1 fruit fly cellular context compared by ENCODE assay signal in the genomic region with DNA sequence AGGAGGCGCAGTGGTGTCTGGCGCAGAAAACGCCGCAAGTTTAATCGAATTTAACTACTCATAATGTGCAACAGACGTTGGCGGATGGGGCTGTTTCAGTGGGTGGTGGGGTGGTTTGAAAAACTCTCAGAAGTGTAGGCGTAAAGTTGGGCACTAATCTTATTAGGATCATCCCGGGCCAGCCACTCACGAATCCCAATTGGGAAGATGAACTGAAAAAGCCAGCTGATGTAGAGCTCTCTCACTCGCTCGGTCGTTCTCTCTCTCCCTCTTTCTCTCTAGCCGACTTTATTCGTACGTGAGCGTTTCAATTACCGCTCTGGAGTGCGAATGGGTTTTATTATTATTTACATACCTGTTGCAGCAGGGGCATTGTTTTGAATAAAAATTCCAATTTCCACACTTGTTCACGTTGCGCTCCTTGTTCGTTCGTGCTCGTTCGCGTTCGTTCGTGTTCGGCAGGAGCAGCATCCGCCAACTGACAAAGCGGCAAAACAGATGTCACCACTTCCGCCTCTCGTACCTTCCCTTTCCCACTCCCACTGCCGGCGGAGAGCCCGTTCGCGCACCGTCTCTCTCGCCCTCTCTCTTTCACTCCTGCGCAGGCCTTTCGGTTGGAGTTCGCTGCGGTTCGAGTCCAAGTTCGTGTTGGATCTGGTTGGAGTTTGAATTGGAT.
TF ChIP-seq lines count a peak whose summit lies in the region.

No protein-coding gene starts in this region.

TF ChIP-seq in whole organism, embryonic, 481 proteins besides CTCF, POLR2A, EP300 and RAD21 (continued from another document):
- 0 out of 3 replicates have a peak, but pooled peaks have one; percentile 20 for TF ChIP-seq HLH4C (GFP tag; IDR thresholded peaks at IDR 0.05; lab: Robert Waterston, UW; ENCODE audit: partially characterized antibody)
- TF ChIP-seq CG1024 (GFP tag; IDR thresholded peaks at IDR 0.05; lab: Robert Waterston, UW) = no peak
- TF ChIP-seq Nf-YC (tag; optimal IDR thresholded peaks at IDR 0.05; lab: Kevin White, UChicago) = peak; percentile 27
- peak; percentile 40 for TF ChIP-seq nerfin-1 (tag; optimal IDR thresholded peaks at IDR 0.05; lab: Kevin White, UChicago)
- TF ChIP-seq twi (tag; optimal IDR thresholded peaks at IDR 0.05; lab: Kevin White, UChicago) = peak; percentile 67
- peak; percentile 29; the same call in 1 of the 3 replicates for TF ChIP-seq so (GFP tag; IDR thresholded peaks at IDR 0.05; lab: Robert Waterston, UW)
- no peak for TF ChIP-seq hkb (optimal IDR thresholded peaks at IDR 0.05; lab: Kevin White, UChicago)
- TF ChIP-seq hkb (GFP tag; IDR thresholded peaks at IDR 0.05; lab: Robert Waterston, UW) = peak; percentile 23; the same call in 1 of the 2 replicates
- peak; percentile 87 for TF ChIP-seq CG15479 (GFP tag; optimal IDR thresholded peaks at IDR 0.05; lab: Kevin White, UChicago)
- TF ChIP-seq CG10565 (GFP tag; optimal IDR thresholded peaks at IDR 0.05; lab: Kevin White, UChicago) = no peak
- TF ChIP-seq Ets65A (GFP tag; lab: Kevin White, UChicago) = peak; percentile 90
- TF ChIP-seq Hey (tag; optimal IDR thresholded peaks at IDR 0.05; lab: Kevin White, UChicago) = no peak
- TF ChIP-seq toy (GFP tag; IDR thresholded peaks at IDR 0.05; lab: Robert Waterston, UW) = no peak
- peak; percentile 0 for TF ChIP-seq ac (GFP tag; optimal IDR thresholded peaks at IDR 0.05; lab: Kevin White, UChicago)
- peak; percentile 90 for TF ChIP-seq CG1832 (GFP tag; optimal IDR thresholded peaks at IDR 0.05; lab: Kevin White, UChicago)
- TF ChIP-seq Asciz (GFP tag; optimal IDR thresholded peaks at IDR 0.05; lab: Kevin White, UChicago) = no peak
- no peak for TF ChIP-seq CG13775 (GFP tag; optimal IDR thresholded peaks at IDR 0.05; lab: Kevin White, UChicago)
- TF ChIP-seq CG5180 (GFP tag; optimal IDR thresholded peaks at IDR 0.05; lab: Kevin White, UChicago) = peak; percentile 98
- TF ChIP-seq CG2875 (GFP tag; optimal IDR thresholded peaks at IDR 0.05; lab: Kevin White, UChicago) = no peak
- TF ChIP-seq CG7372 (GFP tag; IDR thresholded peaks at IDR 0.05; lab: Robert Waterston, UW) = no peak
- peak; percentile 33 for TF ChIP-seq Med (GFP tag; lab: Kevin White, UChicago)
- peak; percentile 48 to 50 for TF ChIP-seq Trl (optimal IDR thresholded peaks at IDR 0.05; lab: Kevin White, UChicago)
- TF ChIP-seq Trl (GFP tag; optimal IDR thresholded peaks at IDR 0.05; lab: Kevin White, UChicago) = no peak
- TF ChIP-seq kni (GFP tag; optimal IDR thresholded peaks at IDR 0.05; lab: Kevin White, UChicago) = peak; percentile 2
- peak; percentile 29 for TF ChIP-seq Ets97D (GFP tag; optimal IDR thresholded peaks at IDR 0.05; lab: Kevin White, UChicago)
- TF ChIP-seq Lhr (GFP tag; optimal IDR thresholded peaks at IDR 0.05; lab: Kevin White, UChicago) = no peak
- no peak for TF ChIP-seq CG8290 (GFP tag; optimal IDR thresholded peaks at IDR 0.05; lab: Kevin White, UChicago)
- no peak for TF ChIP-seq CG8290 (tag; optimal IDR thresholded peaks at IDR 0.05; lab: Kevin White, UChicago)
